Fruit fly (Drosophila melanogaster) whole organism, embryonic: ENCODE data around the gene CG13028.

Source experiments
- CG8478 ChIP-seq: fragments of >200 bp; optimal IDR thresholded peaks from 2 replicates; lab custom pipeline; 2018
- p53 ChIP-seq: fragments of 200-800 bp; sonication (Bioruptor generic); optimal IDR thresholded peaks from 2 replicates; lab custom pipeline; 2016; ENCODE audit warnings: missing biosample characterization, missing genetic modification characterization

DNA sequence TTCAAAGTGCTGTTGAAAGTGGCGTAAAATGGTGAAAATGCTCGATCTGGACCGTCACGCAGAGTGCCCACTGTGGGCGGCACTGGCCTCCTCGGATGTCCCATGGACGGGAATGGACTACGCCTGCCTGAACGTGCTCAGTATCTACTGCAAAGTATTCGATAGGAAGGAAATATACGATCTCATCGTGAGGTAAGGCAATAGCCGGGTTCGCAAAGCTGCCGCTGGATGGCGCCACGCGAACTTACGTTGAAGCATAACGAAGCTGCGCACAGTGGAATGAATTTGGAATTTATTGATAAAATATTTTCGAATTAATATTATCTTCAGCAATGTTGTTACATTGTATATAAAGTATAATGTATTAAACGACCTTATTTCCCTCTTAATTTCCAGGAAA, 26.6 kb upstream of the CG13028 start:
- TF ChIP-seq p53: no peak
- TF ChIP-seq CG8478 (lab: Kevin White, UChicago): no peak
